Worm (Caenorhabditis elegans): Measurements from ENCODE around the gene pola-1.

Gene pola-1

DNA sequence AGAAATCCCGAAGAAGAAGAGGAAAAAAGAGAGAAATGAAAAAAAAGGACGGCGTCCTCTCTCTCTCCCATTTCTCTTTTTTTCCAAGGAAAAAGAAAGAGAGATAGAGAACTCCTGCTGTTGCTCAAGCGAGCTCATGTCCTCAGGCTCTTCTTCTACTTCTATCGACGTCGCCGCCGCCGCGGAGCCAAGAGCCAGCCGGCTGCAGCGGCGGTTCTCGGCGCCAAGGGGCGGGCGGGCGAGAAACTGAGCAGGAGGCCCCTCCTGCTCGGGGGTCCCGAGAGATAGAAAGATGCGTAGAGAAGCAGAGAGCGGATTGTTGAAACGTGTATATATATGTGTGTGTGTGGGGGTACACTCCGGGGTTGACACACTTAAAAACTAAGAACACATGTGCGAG is 60.7 kb downstream of the pola-1 start (continued):
- TF ChIP-seq mes-2 (tag; optimal IDR thresholded peaks at IDR 0.05; ENCODE audit: poor library complexity, severe bottlenecking) = peak; percentile 11
- TF ChIP-seq F37D6.2 (tag; optimal IDR thresholded peaks at IDR 0.05) = peak; percentile 42
- TF ChIP-seq aly-2 (tag; optimal IDR thresholded peaks at IDR 0.05) = no peak
- TF ChIP-seq ZK546.5 (tag; optimal IDR thresholded peaks at IDR 0.05) = no peak
- TF ChIP-seq jun-1 (tag; optimal IDR thresholded peaks at IDR 0.05) = no peak
- peak; percentile 36 for TF ChIP-seq mxl-3 (GFP tag; optimal IDR thresholded peaks at IDR 0.05)
- TF ChIP-seq ceh-82 (tag; optimal IDR thresholded peaks at IDR 0.05) = no peak
- TF ChIP-seq dmd-8 (GFP tag; IDR thresholded peaks at IDR 0.05) = no peak
- peak; percentile 22 to 62 for TF ChIP-seq lsy-2 (tag; optimal IDR thresholded peaks at IDR 0.05)
- TF ChIP-seq mdt-29 (GFP tag; IDR thresholded peaks at IDR 0.05) = no peak
- TF ChIP-seq zip-2 (tag; optimal IDR thresholded peaks at IDR 0.05) = no peak
- no peak for TF ChIP-seq R02D3.7 (tag; optimal IDR thresholded peaks at IDR 0.05)
- TF ChIP-seq T20F7.1 (GFP tag; optimal IDR thresholded peaks at IDR 0.05) = no peak
- no peak for TF ChIP-seq nhr-6 (tag; optimal IDR thresholded peaks at IDR 0.05)
- TF ChIP-seq rbr-2 (tag; optimal IDR thresholded peaks at IDR 0.05) = peak; percentile 36
- TF ChIP-seq F10B5.3 (tag; optimal IDR thresholded peaks at IDR 0.05) = no peak
- no peak for TF ChIP-seq lin-13 (GFP tag; optimal IDR thresholded peaks at IDR 0.05)
- TF ChIP-seq nhr-48 (tag; optimal IDR thresholded peaks at IDR 0.05) = no peak
- no peak for TF ChIP-seq lin-38 (GFP tag; IDR thresholded peaks at IDR 0.05)
- no peak for TF ChIP-seq spr-3 (GFP tag; optimal IDR thresholded peaks at IDR 0.05)
- peak; percentile 28; the same call in 1 of the 2 replicates for TF ChIP-seq dmd-6 (GFP tag; IDR thresholded peaks at IDR 0.05)
- TF ChIP-seq vab-7 (GFP tag; IDR thresholded peaks at IDR 0.05) = no peak
- TF ChIP-seq ceh-62 (tag; optimal IDR thresholded peaks at IDR 0.05) = no peak
- TF ChIP-seq nhr-76 (tag; optimal IDR thresholded peaks at IDR 0.05) = no peak
- TF ChIP-seq sdz-12 (GFP tag; optimal IDR thresholded peaks at IDR 0.05) = no peak
- TF ChIP-seq madf-5 (GFP tag; IDR thresholded peaks at IDR 0.05) = no peak
- no peak for TF ChIP-seq egl-27 (tag; optimal IDR thresholded peaks at IDR 0.05)
- TF ChIP-seq F44E2.7 (GFP tag; IDR thresholded peaks at IDR 0.05) = no peak
- no peak for TF ChIP-seq dve-1 (tag; optimal IDR thresholded peaks at IDR 0.05; ENCODE audit: insufficient read depth)
- no peak for TF ChIP-seq ama-1 (optimal IDR thresholded peaks at IDR 0.05)
- no peak for TF ChIP-seq daf-8 (GFP tag; IDR thresholded peaks at IDR 0.05)
- TF ChIP-seq nhr-11 (tag; optimal IDR thresholded peaks at IDR 0.05) = no peak
- TF ChIP-seq set-16 (GFP tag; IDR thresholded peaks at IDR 0.05) = peak; percentile 100
- TF ChIP-seq tra-1 (GFP tag; IDR thresholded peaks at IDR 0.05) = peak; percentile 59
- TF ChIP-seq mep-1 (tag; optimal IDR thresholded peaks at IDR 0.05) = peak; percentile 72
- TF ChIP-seq unc-130 (GFP tag; optimal IDR thresholded peaks at IDR 0.05) = no peak

Data from whole organism, L4 larva.